Worm (Caenorhabditis elegans): ENCODE data around the gene F32D8.3.

DNA sequence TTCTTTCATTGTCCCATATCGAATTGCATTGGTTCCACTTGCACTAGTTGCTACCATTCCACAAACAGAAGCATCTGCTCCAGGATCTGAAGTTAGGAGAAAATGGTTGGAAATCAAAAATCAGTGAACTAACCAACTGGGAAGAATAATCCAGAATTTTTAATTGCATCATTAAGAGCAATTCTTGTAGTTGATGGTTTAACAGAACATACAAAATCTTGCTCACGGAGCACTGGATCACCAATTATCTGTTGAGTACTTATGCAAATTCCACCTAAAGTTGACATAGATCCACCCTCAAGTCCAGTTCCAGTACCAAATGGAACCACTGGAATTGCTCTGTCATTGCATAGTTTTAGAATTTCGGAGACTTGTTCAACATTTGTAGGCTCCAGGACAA, 3.1 kb downstream of the F32D8.3 start:
- TF ChIP-seq sptf-1 (tag; optimal IDR thresholded peaks at IDR 0.05) (no peak), nhr-28 (tag; optimal IDR thresholded peaks at IDR 0.05) (no peak)

Data from whole organism, mixed stage, embryonic.